Worm (Caenorhabditis elegans) whole organism, L4 larva: ENCODE data around the gene trpp-11.

Experiments
- hif-1 ChIP-seq, 2 experiments: sonication (generic microtip); optimal IDR thresholded peaks; 2 replicates each; lab custom pipeline; 2016 to 2017; ENCODE audit warnings: missing compliant biosample characterization in 2 of 2, missing genetic modification characterization in 2 of 2, missing genetic modification reagents in 2 of 2, missing genotype in 2 of 2, mild to moderate bottlenecking in 1 of 2
- hlh-11 ChIP-seq: fragments of 200-800 bp; sonication (Bioruptor generic); optimal IDR thresholded peaks from 2 replicates; lab custom pipeline; 2018; ENCODE audit warnings: mild to moderate bottlenecking, missing genetic modification characterization, missing compliant biosample characterization
- pha-4 ChIP-seq, 2 experiments: fragments of 150-350 bp in 1 of 2; fragments of 200-800 bp in 1 of 2; sonication (Bioruptor generic) in 1 of 2; IDR thresholded peaks in 1 of 2; optimal IDR thresholded peaks in 1 of 2; 2 replicates each; pipeline versions ENCODE4 v1.3.6 to Lab custom; 2014 to 2022; ENCODE audit warnings: missing genetic modification characterization in 2 of 2, missing genetic modification reagents in 2 of 2, missing biosample characterization in 1 of 2, missing compliant biosample characterization in 1 of 2
- unc-62 ChIP-seq, 3 experiments: fragments of 150-350 bp in 1 of 3; sonication (generic microtip); optimal IDR thresholded peaks in 2 of 3; peaks in 1 of 3; 1 replicate in 1 of 3; 2 replicates in 2 of 3; lab custom pipeline; 2014 to 2017; ENCODE audit warnings: missing biosample characterization in 3 of 3, missing genetic modification characterization in 3 of 3, missing genetic modification reagents in 3 of 3, missing genotype in 1 of 3

- TF ChIP-seq hif-1 (tag; optimal IDR thresholded peaks at IDR 0.05; lab: Kevin White, UChicago): no peak
- TF ChIP-seq hlh-11 (tag; lab: Kevin White, UChicago): no peak
- no peak for TF ChIP-seq pha-4 (GFP tag; IDR thresholded peaks at IDR 0.05; lab: Robert Waterston, UW)
- no peak for TF ChIP-seq pha-4 (tag; optimal IDR thresholded peaks at IDR 0.05; lab: Kevin White, UChicago)
- no peak for TF ChIP-seq unc-62 (GFP tag; optimal IDR thresholded peaks at IDR 0.05 in 1 of 2; lab: Kevin White, UChicago)
- no peak for TF ChIP-seq unc-62 (tag; optimal IDR thresholded peaks at IDR 0.05; lab: Kevin White, UChicago)
Measured at ce11 chrIII:778771-779170, 16.2 kb upstream of the trpp-11 start, which contains the start of gene alh-11.
